Worm (Caenorhabditis elegans): ENCODE measurements around the gene cdh-4.
A peak's percentile ranks its signal among the peaks of the same experiment; 100 is the strongest.

The cdh-4 gene

DNA sequence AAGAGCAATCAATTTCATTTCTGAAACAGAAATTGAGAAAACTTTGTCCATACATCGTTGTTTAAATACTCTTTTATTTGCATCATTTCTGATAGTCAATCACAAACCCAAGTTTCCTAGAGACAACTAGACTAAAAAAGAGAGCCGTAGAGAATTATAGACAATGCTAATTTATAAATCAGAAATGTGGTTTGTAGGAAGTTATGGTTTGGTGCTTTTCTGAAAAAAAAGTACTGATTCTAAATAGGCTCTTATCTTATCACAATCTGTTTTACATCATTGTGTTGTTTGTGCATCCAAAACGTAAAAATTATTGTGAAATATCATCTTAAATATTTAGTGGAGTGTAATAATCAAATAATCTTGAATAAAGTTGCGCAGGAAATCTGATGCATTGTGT, 20.4 kb downstream of the cdh-4 start, which contains the start of gene ugt-62:
Gene ugt-62 (minus strand): TSS at position 20 of the 400 bp plus-strand sequence.
- TF ChIP-seq pha-4 (tag; optimal IDR thresholded peaks at IDR 0.05) (no peak), unc-3 (GFP tag; conservative IDR thresholded peaks at IDR 0.05) (no peak), unc-3 (tag; optimal IDR thresholded peaks at IDR 0.05) (no peak), elt-2 (tag; optimal IDR thresholded peaks at IDR 0.05) (peak; percentile 30)

ce11 chrIII:4542362-4542931, 22.3 kb downstream of the cdh-4 start, which contains the start of the genes mrps-34 and cisd-3.1:
TSS of gene mrps-34 (minus strand) at chrIII:4542452.
TSS of gene cisd-3.1 (plus strand) at chrIII:4542881.
- peak; percentile 25 for TF ChIP-seq ttx-3 (tag; optimal IDR thresholded peaks at IDR 0.05)
- no peak for TF ChIP-seq C38D4.7 (GFP tag; optimal IDR thresholded peaks at IDR 0.05)
- TF ChIP-seq sox-4 (tag; optimal IDR thresholded peaks at IDR 0.05), result peak; percentile 2
- TF ChIP-seq hlh-6 (tag; optimal IDR thresholded peaks at IDR 0.05), result no peak
- peak; percentile 66 for TF ChIP-seq elt-2 (tag; optimal IDR thresholded peaks at IDR 0.05)
- peak; percentile 41 for TF ChIP-seq nhr-232 (tag; optimal IDR thresholded peaks at IDR 0.05)
- no peak for TF ChIP-seq ahr-1 (tag; optimal IDR thresholded peaks at IDR 0.05)
- TF ChIP-seq ceh-14 (tag; optimal IDR thresholded peaks at IDR 0.05), result peak; percentile 71
- TF ChIP-seq pha-2 (tag; optimal IDR thresholded peaks at IDR 0.05), result peak; percentile 30
- peak; percentile 35; the same call in 1 of the 2 replicates for TF ChIP-seq ceh-45 (GFP tag; IDR thresholded peaks at IDR 0.05)
- peak; percentile 55 for TF ChIP-seq tbx-2 (tag; optimal IDR thresholded peaks at IDR 0.05)
- TF ChIP-seq ceh-31 (tag; optimal IDR thresholded peaks at IDR 0.05), result peak; percentile 20
- TF ChIP-seq lin-11 (tag; optimal IDR thresholded peaks at IDR 0.05), result peak; percentile 22
- peak; percentile 22 for TF ChIP-seq che-1 (tag; optimal IDR thresholded peaks at IDR 0.05)
- peak; percentile 22 for TF ChIP-seq pat-9 (tag; optimal IDR thresholded peaks at IDR 0.05)
- peak; percentile 75 for TF ChIP-seq K09A11.1 (tag; optimal IDR thresholded peaks at IDR 0.05; ENCODE audit: insufficient read depth)
- TF ChIP-seq nfya-1 (tag; optimal IDR thresholded peaks at IDR 0.05), result peak; percentile 49
- no peak for TF ChIP-seq ceh-19 (GFP tag; optimal IDR thresholded peaks at IDR 0.05)

DNA sequence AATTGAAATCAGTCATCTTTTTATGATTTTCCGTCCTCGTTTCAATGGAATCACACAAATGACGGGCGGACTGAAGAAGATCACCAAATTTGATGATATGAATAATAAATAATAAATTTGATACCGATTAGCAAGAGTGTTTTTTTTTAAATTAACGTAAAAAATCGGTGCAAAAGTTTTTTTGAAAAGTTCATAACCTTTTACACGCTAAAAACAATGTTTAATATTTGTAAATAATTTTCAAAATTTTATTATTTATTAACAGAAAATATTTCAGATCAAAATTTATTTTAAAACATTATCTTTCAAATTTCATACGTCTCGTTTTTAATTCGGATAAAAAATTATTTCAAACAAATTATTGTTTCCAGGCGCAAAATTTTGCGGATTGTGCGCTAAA, 24.8 kb downstream of the cdh-4 start, which contains the start of gene M88.3:
Gene M88.3 (minus strand): TSS at position 101 of the 400 bp plus-strand sequence.
- TF ChIP-seq ztf-16 (tag; optimal IDR thresholded peaks at IDR 0.05) (no peak), ceh-18 (tag; optimal IDR thresholded peaks at IDR 0.05) (no peak), K02D7.2 (tag; optimal IDR thresholded peaks at IDR 0.05) (no peak), sox-4 (tag; optimal IDR thresholded peaks at IDR 0.05) (no peak), ceh-9 (tag; optimal IDR thresholded peaks at IDR 0.05) (no peak), ceh-45 (GFP tag; IDR thresholded peaks at IDR 0.05) (no peak), C38D4.7 (GFP tag; optimal IDR thresholded peaks at IDR 0.05) (no peak), fkh-6 (tag; optimal IDR thresholded peaks at IDR 0.05) (no peak), che-1 (tag; optimal IDR thresholded peaks at IDR 0.05) (no peak), ceh-48 (tag; optimal IDR thresholded peaks at IDR 0.05) (no peak), ceh-31 (tag; optimal IDR thresholded peaks at IDR 0.05) (no peak)

- no peak for TF ChIP-seq fkh-6 (tag; optimal IDR thresholded peaks at IDR 0.05)
- no peak for TF ChIP-seq ceh-9 (tag; optimal IDR thresholded peaks at IDR 0.05)
- TF ChIP-seq gmeb-2 (tag; optimal IDR thresholded peaks at IDR 0.05), result no peak
- TF ChIP-seq pha-4 (tag; optimal IDR thresholded peaks at IDR 0.05), result no peak
- TF ChIP-seq ceh-30 (tag; optimal IDR thresholded peaks at IDR 0.05), result no peak
- TF ChIP-seq sox-2 (GFP tag; IDR thresholded peaks at IDR 0.05), result no peak
- no peak for TF ChIP-seq sox-4 (tag; optimal IDR thresholded peaks at IDR 0.05)
- TF ChIP-seq ceh-14 (tag; optimal IDR thresholded peaks at IDR 0.05), result no peak
- no peak for TF ChIP-seq K09A11.1 (tag; optimal IDR thresholded peaks at IDR 0.05; ENCODE audit: insufficient read depth)
- TF ChIP-seq unc-55 (GFP tag; optimal IDR thresholded peaks at IDR 0.05), result no peak
- no peak for TF ChIP-seq hlh-15 (tag; optimal IDR thresholded peaks at IDR 0.05)
- TF ChIP-seq ahr-1 (tag; optimal IDR thresholded peaks at IDR 0.05), result no peak
- TF ChIP-seq elt-2 (tag; optimal IDR thresholded peaks at IDR 0.05), result no peak
- no peak for TF ChIP-seq ceh-22 (tag; optimal IDR thresholded peaks at IDR 0.05)
- TF ChIP-seq fax-1 (tag; optimal IDR thresholded peaks at IDR 0.05), result no peak
- no peak for TF ChIP-seq K02D7.2 (tag; optimal IDR thresholded peaks at IDR 0.05)
These were observed 28.6 kb downstream of the cdh-4 start, which contains the start of gene M88.4 for ce11 chrIII:4548739-4549138. TSS of gene M88.4 (plus strand) at chrIII:4549039.
